Worm (Caenorhabditis elegans) whole organism, L1 larva: Measurements from ENCODE around the gene lin-2.

Experiments
- C34B4.2 ChIP-seq: sonication (generic microtip); optimal IDR thresholded peaks from 2 replicates; lab custom pipeline; 2017; ENCODE audit warnings: mild to moderate bottlenecking, missing genetic modification characterization, missing compliant biosample characterization
- aha-1 ChIP-seq: fragments of 150-350 bp; optimal IDR thresholded peaks from 2 replicates; lab custom pipeline; 2014; ENCODE audit warnings: missing biosample characterization, missing genetic modification characterization
- aly-2 ChIP-seq: fragments of 150-350 bp; optimal IDR thresholded peaks from 2 replicates; lab custom pipeline; 2014; ENCODE audit warnings: missing biosample characterization, missing genetic modification characterization
- jun-1 ChIP-seq: fragments of 150-350 bp; optimal IDR thresholded peaks from 2 replicates; lab custom pipeline; 2014; ENCODE audit warnings: missing biosample characterization, missing genetic modification reagents, missing genetic modification characterization
- lir-3 ChIP-seq: sonication (generic microtip); optimal IDR thresholded peaks from 2 replicates; lab custom pipeline; 2016; ENCODE audit warnings: mild to moderate bottlenecking, missing genetic modification characterization, moderate library complexity, missing compliant biosample characterization; ENCODE audit not compliant: poor library complexity
- mdl-1 ChIP-seq, 2 experiments: fragments of 150-350 bp; optimal IDR thresholded peaks; 2 replicates each; lab custom pipeline; 2014 to 2017; ENCODE audit warnings: missing biosample characterization in 2 of 2, missing genetic modification characterization in 2 of 2, inconsistent platforms in 1 of 2
- nhr-237 ChIP-seq: fragments of 150-350 bp; optimal IDR thresholded peaks from 2 replicates; lab custom pipeline; 2014; ENCODE audit warnings: missing biosample characterization, missing genetic modification characterization
- pqm-1 ChIP-seq: sonication (generic microtip); optimal IDR thresholded peaks from 3 replicates; lab custom pipeline; 2017; ENCODE audit warnings: missing biosample characterization, missing genetic modification characterization
- tbx-2 ChIP-seq: sonication (generic microtip); optimal IDR thresholded peaks from 2 replicates; lab custom pipeline; 2016; ENCODE audit warnings: missing genetic modification characterization, missing compliant biosample characterization
- unc-62 ChIP-seq: fragments of 150-350 bp; optimal IDR thresholded peaks from 2 replicates; lab custom pipeline; 2014; ENCODE audit warnings: missing biosample characterization, missing genetic modification reagents, missing genetic modification characterization
- ztf-4 ChIP-seq: fragments of 150-350 bp; optimal IDR thresholded peaks from 2 replicates; lab custom pipeline; 2014; ENCODE audit warnings: missing biosample characterization, missing genetic modification characterization

ce11 chrX:12422580-12422979, 8.7 kb upstream of the lin-2 start:
- no peak for TF ChIP-seq nhr-237 (tag; lab: Kevin White, UChicago)
- TF ChIP-seq jun-1 (tag; lab: Kevin White, UChicago): no peak
- no peak for TF ChIP-seq aly-2
- no peak for TF ChIP-seq C34B4.2
- no peak for TF ChIP-seq lir-3 (tag; lab: Kevin White, UChicago)
- TF ChIP-seq aha-1 (tag; lab: Kevin White, UChicago): no peak
- TF ChIP-seq ztf-4 (tag; lab: Kevin White, UChicago): no peak
- no peak for TF ChIP-seq unc-62 (GFP tag; lab: Kevin White, UChicago)
- TF ChIP-seq mdl-1 (tag; optimal IDR thresholded peaks at IDR 0.05; lab: Kevin White, UChicago): no peak
- TF ChIP-seq pqm-1 (tag; lab: Kevin White, UChicago): no peak
- TF ChIP-seq tbx-2: peak; percentile 20
